Worm (Caenorhabditis elegans) whole organism, young adult: ENCODE measurements around the gene K01G12.22.

ENCODE experiments used
- C06A6.2 ChIP-seq: fragments of 200-800 bp; sonication (Bioruptor generic); conservative IDR thresholded peaks from 2 replicates; pipeline ENCODE4 v1.3.6; 2022; ENCODE audit warnings: missing genetic modification characterization, missing compliant biosample characterization
- F49E8.2 ChIP-seq: sonication (generic microtip); optimal IDR thresholded peaks from 3 replicates; lab custom pipeline; 2017; ENCODE audit warnings: missing genetic modification characterization, mild to moderate bottlenecking, missing compliant biosample characterization, antibody characterized with exemption, moderate library complexity; ENCODE audit not compliant: insufficient read depth
- K12H6.12 ChIP-seq: fragments of 200-800 bp; sonication (Bioruptor generic); optimal IDR thresholded peaks from 2 replicates; lab custom pipeline; 2018; ENCODE audit warnings: mild to moderate bottlenecking, missing genetic modification characterization, missing compliant biosample characterization
- Y79H2A.3 ChIP-seq: fragments of 200-800 bp; sonication (Bioruptor generic); conservative IDR thresholded peaks from 2 replicates; pipeline ENCODE4 v1.3.6; 2022; ENCODE audit warnings: missing genetic modification reagents, missing genetic modification characterization, missing compliant biosample characterization
- nfya-1 ChIP-seq: sonication (generic microtip); optimal IDR thresholded peaks from 2 replicates; lab custom pipeline; 2017; ENCODE audit warnings: antibody characterized with exemption, missing compliant biosample characterization, missing genetic modification characterization, borderline replicate concordance; ENCODE audit not compliant: insufficient read depth
- snpc-1.3 ChIP-seq: sonication (generic microtip); optimal IDR thresholded peaks from 2 replicates; lab custom pipeline; 2017; ENCODE audit warnings: missing genetic modification characterization, mild to moderate bottlenecking, missing compliant biosample characterization, antibody characterized with exemption, moderate library complexity, missing genotype, missing genetic modification reagents; ENCODE audit not compliant: insufficient read depth
- unc-62 ChIP-seq: fragments of 150-350 bp; optimal IDR thresholded peaks from 2 replicates; lab custom pipeline; 2014; ENCODE audit warnings: missing biosample characterization, missing genetic modification reagents, missing genetic modification characterization
- zfh-2 ChIP-seq: fragments of 200-800 bp; sonication (Bioruptor generic); conservative IDR thresholded peaks from 2 replicates; pipeline ENCODE4 v1.3.6; 2022; ENCODE audit warnings: missing genetic modification reagents, missing genetic modification characterization, missing compliant biosample characterization

- TF ChIP-seq snpc-1.3 (tag; lab: Kevin White, UChicago) (no peak), unc-62 (no peak), F49E8.2 (tag; lab: Kevin White, UChicago) (no peak), Y79H2A.3 (GFP tag; lab: Robert Waterston, UW) (no peak), K12H6.12 (tag; lab: Kevin White, UChicago) (no peak), nfya-1 (tag; lab: Kevin White, UChicago) (no peak), zfh-2 (GFP tag; lab: Robert Waterston, UW) (no peak), C06A6.2 (GFP tag; lab: Robert Waterston, UW) (no peak)
These were observed 35.1 kb downstream of the K01G12.22 start for ce11 chrIV:14227138-14227537.
